Worm (Caenorhabditis elegans) whole organism, L1 larva: Measurements from ENCODE around the gene fkh-2.

Experiments used
- C04F5.9 ChIP-seq: sonication (generic microtip); optimal IDR thresholded peaks from 2 replicates; lab custom pipeline; 2016; ENCODE audit warnings: missing genetic modification characterization, missing compliant biosample characterization
- aly-2 ChIP-seq: fragments of 150-350 bp; optimal IDR thresholded peaks from 2 replicates; lab custom pipeline; 2014; ENCODE audit warnings: missing biosample characterization, missing genetic modification characterization
- ama-1 ChIP-seq: fragments of 150-350 bp; optimal IDR thresholded peaks from 2 replicates; lab custom pipeline; 2014
- blmp-1 ChIP-seq: fragments of 150-350 bp; optimal IDR thresholded peaks from 2 replicates; lab custom pipeline; 2014; ENCODE audit warnings: missing biosample characterization, missing genetic modification characterization
- ceh-63 ChIP-seq: fragments of 200-800 bp; sonication (Bioruptor generic); optimal IDR thresholded peaks from 2 replicates; lab custom pipeline; 2018; ENCODE audit warnings: mild to moderate bottlenecking, missing genetic modification characterization, missing compliant biosample characterization
- ceh-8 ChIP-seq: fragments of 200-800 bp; sonication (Bioruptor generic); optimal IDR thresholded peaks from 2 replicates; lab custom pipeline; 2018; ENCODE audit warnings: mild to moderate bottlenecking, missing genetic modification characterization, moderate library complexity, missing compliant biosample characterization
- ceh-88 ChIP-seq: fragments of 200-800 bp; sonication (Bioruptor generic); IDR thresholded peaks from 2 replicates; pipeline ENCODE4 v1.3.6; 2022; ENCODE audit warnings: missing genetic modification characterization, missing compliant biosample characterization
- ceh-90 ChIP-seq: sonication (generic microtip); optimal IDR thresholded peaks from 2 replicates; lab custom pipeline; 2016; ENCODE audit warnings: missing genetic modification characterization, missing compliant biosample characterization
- dsc-1 ChIP-seq: sonication (generic microtip); optimal IDR thresholded peaks from 2 replicates; lab custom pipeline; 2016; ENCODE audit warnings: mild to moderate bottlenecking, missing genetic modification characterization, missing compliant biosample characterization
- efl-1 ChIP-seq, 4 experiments: fragments of 150-350 bp; optimal IDR thresholded peaks in 3 of 4; peaks in 1 of 4; 1 replicate in 1 of 4; 2 replicates in 3 of 4; lab custom pipeline; 2014; ENCODE audit warnings: missing biosample characterization in 2 of 4, missing genetic modification characterization in 2 of 4, missing genetic modification reagents in 2 of 4
- efl-3 ChIP-seq: fragments of 200-800 bp; sonication (Bioruptor generic); optimal IDR thresholded peaks from 2 replicates; lab custom pipeline; 2018; ENCODE audit warnings: mild to moderate bottlenecking, missing genetic modification characterization, missing compliant biosample characterization
- egl-13 ChIP-seq: sonication (generic microtip); optimal IDR thresholded peaks from 2 replicates; lab custom pipeline; 2016; ENCODE audit warnings: missing genotype, missing genetic modification reagents, missing genetic modification characterization, missing compliant biosample characterization
- egl-27 ChIP-seq, 2 experiments: fragments of 150-350 bp in 1 of 2; sonication (generic microtip); optimal IDR thresholded peaks; 3 replicates each; lab custom pipeline; 2017 to 2018; ENCODE audit warnings: missing biosample characterization in 2 of 2, missing genetic modification characterization in 2 of 2, missing genetic modification reagents in 2 of 2
- elt-2 ChIP-seq: sonication (generic microtip); optimal IDR thresholded peaks from 2 replicates; lab custom pipeline; 2016; ENCODE audit warnings: missing genetic modification characterization, mild to moderate bottlenecking, inconsistent platforms, missing compliant biosample characterization, missing genetic modification reagents
- ets-5 ChIP-seq: fragments of 200-800 bp; sonication (Bioruptor generic); IDR thresholded peaks from 2 replicates; pipeline ENCODE4 v1.3.6; 2022; ENCODE audit warnings: missing genetic modification characterization, missing compliant biosample characterization
- fkh-4 ChIP-seq: sonication (generic microtip); optimal IDR thresholded peaks from 2 replicates; lab custom pipeline; 2016; ENCODE audit warnings: missing compliant biosample characterization, missing genetic modification characterization, borderline replicate concordance
- fkh-8 ChIP-seq: sonication (generic microtip); optimal IDR thresholded peaks from 2 replicates; lab custom pipeline; 2016; ENCODE audit warnings: mild to moderate bottlenecking, missing genetic modification characterization, missing compliant biosample characterization
- grh-1 ChIP-seq: fragments of 200-800 bp; sonication (Bioruptor generic); IDR thresholded peaks from 2 replicates; pipeline ENCODE4 v1.3.6; 2022; ENCODE audit warnings: missing genetic modification reagents, missing genetic modification characterization, missing compliant biosample characterization
- hlh-17 ChIP-seq: fragments of 200-800 bp; sonication (Bioruptor generic); optimal IDR thresholded peaks from 2 replicates; lab custom pipeline; 2018; ENCODE audit warnings: missing genetic modification characterization, mild to moderate bottlenecking, missing compliant biosample characterization, moderate library complexity, borderline replicate concordance
- hlh-4 ChIP-seq: sonication (generic microtip); optimal IDR thresholded peaks from 2 replicates; lab custom pipeline; 2016; ENCODE audit warnings: mild to moderate bottlenecking, missing genetic modification characterization, missing compliant biosample characterization
- lin-13 ChIP-seq: fragments of 150-350 bp; optimal IDR thresholded peaks from 2 replicates; lab custom pipeline; 2014; ENCODE audit warnings: missing biosample characterization, missing genetic modification reagents, missing genetic modification characterization
- lin-14 ChIP-seq: fragments of 200-800 bp; sonication (Bioruptor generic); optimal IDR thresholded peaks from 2 replicates; lab custom pipeline; 2018; ENCODE audit warnings: mild to moderate bottlenecking, missing genetic modification characterization, moderate library complexity, missing compliant biosample characterization
- lin-15B ChIP-seq: fragments of 150-350 bp; sonication (generic microtip); optimal IDR thresholded peaks from 3 replicates; lab custom pipeline; 2014; ENCODE audit warnings: missing biosample characterization, missing genetic modification characterization
- lin-35 ChIP-seq, 2 experiments: fragments of 150-350 bp; optimal IDR thresholded peaks; 2 replicates each; lab custom pipeline; 2014; ENCODE audit warnings: missing biosample characterization in 2 of 2, missing genetic modification characterization in 2 of 2, missing genetic modification reagents in 2 of 2
- lin-39 ChIP-seq: fragments of 150-350 bp; optimal IDR thresholded peaks from 2 replicates; lab custom pipeline; 2014; ENCODE audit warnings: missing biosample characterization, missing genetic modification reagents, missing genetic modification characterization
- lir-3 ChIP-seq: sonication (generic microtip); optimal IDR thresholded peaks from 2 replicates; lab custom pipeline; 2016; ENCODE audit warnings: mild to moderate bottlenecking, missing genetic modification characterization, moderate library complexity, missing compliant biosample characterization; ENCODE audit not compliant: poor library complexity
- lsy-2 ChIP-seq, 2 experiments: fragments of 150-350 bp; optimal IDR thresholded peaks; 2 replicates each; lab custom pipeline; 2014; ENCODE audit warnings: missing biosample characterization in 2 of 2, missing genetic modification characterization in 2 of 2
- mab-9 ChIP-seq: fragments of 200-800 bp; sonication (Bioruptor generic); IDR thresholded peaks from 2 replicates; pipeline ENCODE4 v1.3.6; 2022; ENCODE audit warnings: missing genetic modification reagents, missing genetic modification characterization, missing compliant biosample characterization
- mdl-1 ChIP-seq, 2 experiments: fragments of 150-350 bp; optimal IDR thresholded peaks; 2 replicates each; lab custom pipeline; 2014 to 2017; ENCODE audit warnings: missing biosample characterization in 2 of 2, missing genetic modification characterization in 2 of 2, inconsistent platforms in 1 of 2
- mep-1 ChIP-seq: fragments of 150-350 bp; optimal IDR thresholded peaks from 2 replicates; lab custom pipeline; 2014; ENCODE audit warnings: missing biosample characterization, missing genetic modification characterization
- nhr-11 ChIP-seq: fragments of 150-350 bp; optimal IDR thresholded peaks from 2 replicates; lab custom pipeline; 2014; ENCODE audit warnings: missing biosample characterization, missing genetic modification characterization
- nhr-12 ChIP-seq: sonication (generic microtip); optimal IDR thresholded peaks from 2 replicates; lab custom pipeline; 2017; ENCODE audit warnings: missing biosample characterization, missing genetic modification characterization
- nhr-28 ChIP-seq: fragments of 150-350 bp; optimal IDR thresholded peaks from 2 replicates; lab custom pipeline; 2014; ENCODE audit warnings: missing biosample characterization, missing genetic modification characterization
- nhr-47 ChIP-seq: sonication (generic microtip); optimal IDR thresholded peaks from 2 replicates; lab custom pipeline; 2016; ENCODE audit warnings: mild to moderate bottlenecking, missing genetic modification characterization, moderate library complexity, missing compliant biosample characterization
- nhr-71 ChIP-seq: sonication (generic microtip); optimal IDR thresholded peaks from 2 replicates; lab custom pipeline; 2016; ENCODE audit warnings: mild to moderate bottlenecking, missing genetic modification characterization, moderate library complexity, missing compliant biosample characterization
- nhr-76 ChIP-seq: sonication (generic microtip); optimal IDR thresholded peaks from 2 replicates; lab custom pipeline; 2017; ENCODE audit warnings: missing biosample characterization, missing genetic modification characterization
- nhr-85 ChIP-seq: sonication (generic microtip); peaks from one replicate; lab custom pipeline; 2016; ENCODE audit warnings: missing genetic modification characterization, inconsistent platforms, missing compliant biosample characterization
- nhr-90 ChIP-seq: sonication (generic microtip); optimal IDR thresholded peaks from 2 replicates; lab custom pipeline; 2016; ENCODE audit warnings: mild to moderate bottlenecking, missing genetic modification characterization, missing compliant biosample characterization; ENCODE audit not compliant: poor library complexity
- pag-3 ChIP-seq: sonication (generic microtip); optimal IDR thresholded peaks from 2 replicates; lab custom pipeline; 2017; ENCODE audit warnings: missing genetic modification characterization, mild to moderate bottlenecking, missing compliant biosample characterization, antibody characterized with exemption, borderline replicate concordance; ENCODE audit not compliant: insufficient read depth
- rnt-1 ChIP-seq: sonication (generic microtip); optimal IDR thresholded peaks from 2 replicates; lab custom pipeline; 2016; ENCODE audit warnings: mild to moderate bottlenecking, missing genetic modification characterization, moderate library complexity, missing compliant biosample characterization
- skn-1 ChIP-seq: fragments of 150-350 bp; optimal IDR thresholded peaks from 2 replicates; lab custom pipeline; 2014; ENCODE audit warnings: missing biosample characterization, missing genetic modification characterization
- sox-4 ChIP-seq: sonication (generic microtip); optimal IDR thresholded peaks from 2 replicates; lab custom pipeline; 2016; ENCODE audit warnings: missing genetic modification characterization, missing compliant biosample characterization
- sptf-1 ChIP-seq: fragments of 150-350 bp; optimal IDR thresholded peaks from 2 replicates; lab custom pipeline; 2014; ENCODE audit warnings: missing biosample characterization, missing genetic modification characterization
- tbx-2 ChIP-seq: sonication (generic microtip); optimal IDR thresholded peaks from 2 replicates; lab custom pipeline; 2016; ENCODE audit warnings: missing genetic modification characterization, missing compliant biosample characterization
- tlp-1 ChIP-seq: fragments of 150-350 bp; optimal IDR thresholded peaks from 2 replicates; lab custom pipeline; 2014; ENCODE audit warnings: missing biosample characterization, missing genetic modification characterization
- unc-130 ChIP-seq: fragments of 150-350 bp; optimal IDR thresholded peaks from 2 replicates; lab custom pipeline; 2017; ENCODE audit warnings: missing biosample characterization, missing genetic modification characterization, inconsistent platforms
- unc-30 ChIP-seq: sonication (generic microtip); optimal IDR thresholded peaks from 2 replicates; lab custom pipeline; 2017; ENCODE audit warnings: missing biosample characterization, missing genetic modification characterization
- unc-62 ChIP-seq: fragments of 150-350 bp; optimal IDR thresholded peaks from 2 replicates; lab custom pipeline; 2014; ENCODE audit warnings: missing biosample characterization, missing genetic modification reagents, missing genetic modification characterization
- vab-15 ChIP-seq: sonication (generic microtip); optimal IDR thresholded peaks from 2 replicates; lab custom pipeline; 2017; ENCODE audit warnings: missing genotype, mild to moderate bottlenecking, missing genetic modification characterization, missing compliant biosample characterization
- xbp-1 ChIP-seq: sonication (generic microtip); optimal IDR thresholded peaks from 2 replicates; lab custom pipeline; 2016; ENCODE audit warnings: missing genetic modification characterization, missing compliant biosample characterization
- zag-1 ChIP-seq: fragments of 150-350 bp; optimal IDR thresholded peaks from 2 replicates; lab custom pipeline; 2014; ENCODE audit warnings: missing biosample characterization, missing genetic modification characterization
- zip-4 ChIP-seq: fragments of 200-800 bp; sonication (Bioruptor generic); optimal IDR thresholded peaks from 2 replicates; lab custom pipeline; 2018; ENCODE audit warnings: mild to moderate bottlenecking, missing genetic modification characterization, moderate library complexity, missing compliant biosample characterization

fkh-2 gene

ce11 chrX:3697623-3698022, 44.5 kb downstream of the fkh-2 start (continued):
- no peak for TF ChIP-seq ceh-90 (tag; lab: Kevin White, UChicago)
- TF ChIP-seq ets-5 (GFP tag; lab: Robert Waterston, UW) = no peak
- TF ChIP-seq skn-1 (tag; lab: Kevin White, UChicago) = peak; percentile 50
- TF ChIP-seq sox-4 = peak; percentile 39
- no peak for TF ChIP-seq sptf-1
- TF ChIP-seq zag-1 (tag; lab: Kevin White, UChicago) = no peak
- TF ChIP-seq zip-4 = peak; percentile 35
- TF ChIP-seq lin-13 (GFP tag; lab: Kevin White, UChicago) = peak; percentile 33
- no peak for TF ChIP-seq hlh-4 (tag; lab: Kevin White, UChicago)
- no peak for TF ChIP-seq tlp-1
- no peak for TF ChIP-seq nhr-11 (tag; lab: Kevin White, UChicago)
- TF ChIP-seq unc-30 = no peak
- TF ChIP-seq rnt-1 (tag; lab: Kevin White, UChicago) = peak; percentile 69
- no peak for TF ChIP-seq pag-3 (tag; lab: Kevin White, UChicago)
- TF ChIP-seq lin-14 (GFP tag; lab: Kevin White, UChicago) = peak; percentile 72
- TF ChIP-seq nhr-71 = peak; percentile 79
- peak; percentile 68 for TF ChIP-seq xbp-1 (tag; lab: Kevin White, UChicago)
- no peak for TF ChIP-seq C04F5.9 (tag; lab: Kevin White, UChicago)
- peak; percentile 62 for TF ChIP-seq nhr-85 (tag; lab: Kevin White, UChicago)
- TF ChIP-seq mep-1 (tag; lab: Kevin White, UChicago) = peak; percentile 58
- no peak for TF ChIP-seq nhr-12 (tag; lab: Kevin White, UChicago)
- peak; percentile 77 for TF ChIP-seq nhr-90 (tag; lab: Kevin White, UChicago)
- no peak for TF ChIP-seq grh-1 (GFP tag; lab: Robert Waterston, UW)
- no peak for TF ChIP-seq nhr-76 (tag; lab: Kevin White, UChicago)
- peak; percentile 72 for TF ChIP-seq ceh-8 (GFP tag; lab: Kevin White, UChicago)
- TF ChIP-seq nhr-28 (tag; lab: Kevin White, UChicago) = no peak
- no peak for TF ChIP-seq unc-130 (tag; lab: Kevin White, UChicago)
- peak in 1 of 2 experiments; percentile 74 for TF ChIP-seq lin-35 (GFP tag; optimal IDR thresholded peaks at IDR 0.05; lab: Kevin White, UChicago)
- TF ChIP-seq lir-3 = no peak
- peak; percentile 81 for TF ChIP-seq dsc-1 (tag; lab: Kevin White, UChicago)
- TF ChIP-seq tbx-2 = peak; percentile 65
- peak; percentile 63; the same call in 1 of the 2 replicates for TF ChIP-seq mab-9
- TF ChIP-seq egl-13 (tag; lab: Kevin White, UChicago) = peak; percentile 69
- TF ChIP-seq elt-2 (tag; lab: Kevin White, UChicago) = peak; percentile 17
- no peak for TF ChIP-seq fkh-4 (tag; lab: Kevin White, UChicago)
- TF ChIP-seq unc-62 (GFP tag; lab: Kevin White, UChicago) = no peak
- no peak for TF ChIP-seq lin-15B (tag; lab: Kevin White, UChicago)
- no peak for TF ChIP-seq ceh-63 (GFP tag; lab: Kevin White, UChicago)
- peak; percentile 55 to 60 for TF ChIP-seq lsy-2 (tag; optimal IDR thresholded peaks at IDR 0.05; lab: Kevin White, UChicago)
- peak in 1 of 2 experiments; percentile 47 for TF ChIP-seq mdl-1 (tag; optimal IDR thresholded peaks at IDR 0.05; lab: Kevin White, UChicago)
- TF ChIP-seq efl-1 (optimal IDR thresholded peaks at IDR 0.05; lab: Kevin White, UChicago) = peak; percentile 26 to 29
- peak in 1 of 2 experiments; percentile 94 for TF ChIP-seq efl-1 (GFP tag; optimal IDR thresholded peaks at IDR 0.05 in 1 of 2; lab: Kevin White, UChicago)
- no peak for TF ChIP-seq ama-1
- no peak for TF ChIP-seq ceh-88 (GFP tag; lab: Robert Waterston, UW)
- TF ChIP-seq egl-27 (tag; optimal IDR thresholded peaks at IDR 0.05; lab: Kevin White, UChicago) = no peak
- TF ChIP-seq nhr-47 (tag; lab: Kevin White, UChicago) = peak; percentile 83
- peak; percentile 9 for TF ChIP-seq lin-39 (tag; lab: Kevin White, UChicago)
- peak; percentile 26 for TF ChIP-seq aly-2 (tag; lab: Kevin White, UChicago)
- no peak for TF ChIP-seq hlh-17
- TF ChIP-seq vab-15 (tag; lab: Kevin White, UChicago) = no peak
- TF ChIP-seq blmp-1 (tag; lab: Kevin White, UChicago) = peak; percentile 12
- TF ChIP-seq fkh-8 (tag; lab: Kevin White, UChicago) = peak; percentile 55
- TF ChIP-seq efl-3 (GFP tag; lab: Kevin White, UChicago) = no peak
